Worm (Caenorhabditis elegans) whole organism, mixed stage, embryonic: ENCODE data around the gene srp-2.

Experiments used
- M03D4.4 ChIP-seq: sonication (generic microtip); optimal IDR thresholded peaks from 2 replicates; lab custom pipeline; 2017; ENCODE audit warnings: mild to moderate bottlenecking, missing genetic modification characterization, missing compliant biosample characterization
- bed-3 ChIP-seq: fragments of 200-800 bp; sonication (Bioruptor generic); optimal IDR thresholded peaks from 3 replicates; lab custom pipeline; 2018; ENCODE audit warnings: mild to moderate bottlenecking, missing genetic modification characterization, moderate library complexity, missing compliant biosample characterization
- blmp-1 ChIP-seq: fragments of 150-350 bp; optimal IDR thresholded peaks from 2 replicates; lab custom pipeline; 2014; ENCODE audit warnings: missing biosample characterization, missing genetic modification characterization
- ceh-39 ChIP-seq: fragments of 150-350 bp; optimal IDR thresholded peaks from 2 replicates; lab custom pipeline; 2014; ENCODE audit warnings: missing biosample characterization, missing genetic modification characterization
- ceh-43 ChIP-seq: fragments of 200-800 bp; sonication (Bioruptor generic); optimal IDR thresholded peaks from 2 replicates; lab custom pipeline; 2018; ENCODE audit warnings: mild to moderate bottlenecking, missing genetic modification characterization, moderate library complexity, missing compliant biosample characterization
- ces-1 ChIP-seq: fragments of 150-350 bp; optimal IDR thresholded peaks from 2 replicates; lab custom pipeline; 2014; ENCODE audit warnings: missing biosample characterization, missing genetic modification reagents, missing genetic modification characterization
- cnd-1 ChIP-seq: fragments of 200-800 bp; sonication (Bioruptor generic); optimal IDR thresholded peaks from 2 replicates; lab custom pipeline; 2018; ENCODE audit warnings: mild to moderate bottlenecking, missing genetic modification characterization, missing compliant biosample characterization
- drap-1 ChIP-seq: fragments of 200-800 bp; sonication (Bioruptor generic); optimal IDR thresholded peaks from 3 replicates; lab custom pipeline; 2018; ENCODE audit warnings: mild to moderate bottlenecking, missing genetic modification characterization, missing compliant biosample characterization
- flh-1 ChIP-seq: fragments of 200-800 bp; sonication (Bioruptor generic); optimal IDR thresholded peaks from 2 replicates; lab custom pipeline; 2018; ENCODE audit warnings: mild to moderate bottlenecking, missing genetic modification characterization, moderate library complexity, missing compliant biosample characterization
- ham-2 ChIP-seq: fragments of 200-800 bp; sonication (Bioruptor generic); optimal IDR thresholded peaks from 2 replicates; lab custom pipeline; 2018; ENCODE audit warnings: mild to moderate bottlenecking, missing genetic modification characterization, missing compliant biosample characterization
- hlh-1 ChIP-seq: fragments of 150-350 bp; optimal IDR thresholded peaks from 2 replicates; lab custom pipeline; 2014; ENCODE audit warnings: missing biosample characterization, missing genetic modification reagents, missing genetic modification characterization
- lin-13 ChIP-seq: fragments of 150-350 bp; optimal IDR thresholded peaks from 2 replicates; lab custom pipeline; 2014; ENCODE audit warnings: missing biosample characterization, missing genetic modification characterization
- lin-32 ChIP-seq: fragments of 200-800 bp; sonication (Bioruptor generic); optimal IDR thresholded peaks from 2 replicates; lab custom pipeline; 2018; ENCODE audit warnings: mild to moderate bottlenecking, missing genetic modification characterization, missing compliant biosample characterization
- lsy-2 ChIP-seq: fragments of 150-350 bp; optimal IDR thresholded peaks from 2 replicates; lab custom pipeline; 2014; ENCODE audit warnings: missing biosample characterization, missing genetic modification characterization
- mab-5 ChIP-seq: fragments of 150-350 bp; optimal IDR thresholded peaks from 2 replicates; lab custom pipeline; 2014; ENCODE audit warnings: missing biosample characterization, missing genetic modification characterization
- mep-1 ChIP-seq: fragments of 150-350 bp; optimal IDR thresholded peaks from 2 replicates; lab custom pipeline; 2017; ENCODE audit warnings: missing biosample characterization, missing genetic modification reagents, missing genetic modification characterization, inconsistent platforms
- mls-2 ChIP-seq: sonication (generic microtip); optimal IDR thresholded peaks from 2 replicates; lab custom pipeline; 2016; ENCODE audit warnings: mild to moderate bottlenecking, missing genetic modification characterization, moderate library complexity, missing compliant biosample characterization
- nhr-2 ChIP-seq: fragments of 150-350 bp; optimal IDR thresholded peaks from 2 replicates; lab custom pipeline; 2014; ENCODE audit warnings: missing biosample characterization, missing genetic modification characterization
- nhr-237 ChIP-seq: fragments of 150-350 bp; optimal IDR thresholded peaks from 2 replicates; lab custom pipeline; 2014; ENCODE audit warnings: missing biosample characterization, missing genetic modification characterization
- nhr-28 ChIP-seq: fragments of 150-350 bp; optimal IDR thresholded peaks from 2 replicates; lab custom pipeline; 2014; ENCODE audit warnings: missing biosample characterization, missing genetic modification characterization
- nhr-76 ChIP-seq: sonication (generic microtip); optimal IDR thresholded peaks from 2 replicates; lab custom pipeline; 2017; ENCODE audit warnings: missing biosample characterization, missing genetic modification characterization
- pha-4 ChIP-seq: fragments of 150-350 bp; optimal IDR thresholded peaks from 2 replicates; lab custom pipeline; 2018; ENCODE audit warnings: missing biosample characterization, missing genetic modification reagents, missing genetic modification characterization
- sem-2 ChIP-seq: fragments of 200-800 bp; sonication (Bioruptor generic); optimal IDR thresholded peaks from 2 replicates; lab custom pipeline; 2018; ENCODE audit warnings: mild to moderate bottlenecking, missing genetic modification characterization, missing compliant biosample characterization
- snpc-4 ChIP-seq: fragments of 150-350 bp; optimal IDR thresholded peaks from 2 replicates; lab custom pipeline; 2014; ENCODE audit warnings: missing biosample characterization, missing genetic modification characterization
- sptf-1 ChIP-seq: sonication (generic microtip); optimal IDR thresholded peaks from 2 replicates; lab custom pipeline; 2017; ENCODE audit warnings: mild to moderate bottlenecking, missing genetic modification characterization, moderate library complexity, missing compliant biosample characterization
- tbx-8 ChIP-seq: fragments of 200-800 bp; sonication (Bioruptor generic); optimal IDR thresholded peaks from 2 replicates; lab custom pipeline; 2018; ENCODE audit warnings: mild to moderate bottlenecking, missing genetic modification characterization, moderate library complexity, missing compliant biosample characterization
- unc-120 ChIP-seq: sonication (generic microtip); optimal IDR thresholded peaks from 2 replicates; lab custom pipeline; 2017; ENCODE audit warnings: missing genetic modification characterization, missing compliant biosample characterization; ENCODE audit not compliant: poor library complexity, severe bottlenecking
- unc-39 ChIP-seq: fragments of 150-350 bp; optimal IDR thresholded peaks from 2 replicates; lab custom pipeline; 2014; ENCODE audit warnings: missing biosample characterization, missing genetic modification characterization
- unc-62 ChIP-seq: fragments of 150-350 bp; optimal IDR thresholded peaks from 2 replicates; lab custom pipeline; 2014; ENCODE audit warnings: missing biosample characterization, missing genetic modification reagents, missing genetic modification characterization
- zip-8 ChIP-seq: fragments of 150-350 bp; optimal IDR thresholded peaks from 2 replicates; lab custom pipeline; 2014; ENCODE audit warnings: missing biosample characterization, missing genetic modification characterization
- ztf-11 ChIP-seq: fragments of 150-350 bp; optimal IDR thresholded peaks from 2 replicates; lab custom pipeline; 2014; ENCODE audit warnings: missing biosample characterization, missing genetic modification characterization

srp-2 gene

ce11 chrV:731330-731729 lies 31.1 kb upstream of the srp-2 start:
- TF ChIP-seq hlh-1 (tag; lab: Kevin White, UChicago) (peak; percentile 98), nhr-2 (tag; lab: Kevin White, UChicago) (peak; percentile 89), M03D4.4 (peak; percentile 41), unc-62 (GFP tag; lab: Kevin White, UChicago) (peak; percentile 87), lsy-2 (no peak), unc-120 (tag; lab: Kevin White, UChicago) (peak; percentile 91), blmp-1 (tag; lab: Kevin White, UChicago) (no peak), drap-1 (GFP tag; lab: Kevin White, UChicago) (peak; percentile 11), cnd-1 (tag; lab: Kevin White, UChicago) (no peak)

DNA sequence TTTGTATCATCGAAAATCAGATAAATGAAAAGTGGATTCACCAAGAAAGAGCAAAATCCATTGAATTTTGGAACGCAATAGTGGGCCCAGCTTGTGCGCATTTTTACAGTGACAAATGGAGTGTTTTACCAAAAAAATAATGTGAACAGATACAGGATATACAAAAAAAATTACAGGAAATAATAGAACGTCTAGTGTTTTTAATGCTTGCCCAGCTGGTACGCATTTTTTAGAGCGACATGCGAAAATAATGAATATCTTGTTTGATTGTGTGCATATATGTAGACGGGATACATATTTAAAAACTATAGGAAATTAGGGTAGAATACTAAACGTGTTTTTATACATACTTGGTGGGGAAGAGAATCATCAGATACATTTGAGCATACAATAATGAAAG lies 26.3 kb upstream of the srp-2 start, which contains the start of gene srj-25:
Gene srj-25 (minus strand): TSS at position 101 of the 400 bp plus-strand sequence.
- TF ChIP-seq pha-4 (tag; lab: Kevin White, UChicago) (no peak), lin-13 (no peak), zip-8 (no peak), nhr-76 (no peak), ces-1 (GFP tag; lab: Kevin White, UChicago) (no peak), lsy-2 (no peak), ceh-39 (no peak), hlh-1 (tag; lab: Kevin White, UChicago) (no peak), M03D4.4 (no peak), unc-120 (tag; lab: Kevin White, UChicago) (no peak), bed-3 (no peak), blmp-1 (tag; lab: Kevin White, UChicago) (no peak), flh-1 (GFP tag; lab: Kevin White, UChicago) (no peak), mep-1 (tag; lab: Kevin White, UChicago) (no peak)

DNA sequence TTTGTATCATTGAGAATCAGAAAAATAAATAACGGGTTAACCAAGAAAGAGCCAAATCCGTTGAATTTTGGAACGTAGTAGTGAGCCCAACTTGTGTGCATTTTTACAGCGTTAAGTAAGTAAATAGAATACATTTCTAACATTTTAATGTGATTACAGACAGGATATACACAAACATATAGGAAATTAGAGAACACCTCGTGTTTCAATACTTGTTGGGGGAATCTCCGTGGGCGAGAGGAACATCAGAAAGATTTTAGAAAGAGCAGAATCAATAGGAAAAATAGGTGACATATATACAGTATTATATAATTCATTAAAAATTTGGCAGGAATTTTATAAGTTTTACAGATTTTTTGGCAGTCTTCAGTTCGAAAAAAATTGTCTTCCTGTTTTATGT lies 23.7 kb upstream of the srp-2 start, which contains the start of gene srj-24:
Gene srj-24 (minus strand): TSS at position 101 of the 400 bp plus-strand sequence.
- no peak for TF ChIP-seq tbx-8 (GFP tag; lab: Kevin White, UChicago)
- TF ChIP-seq nhr-28: no peak
- TF ChIP-seq lsy-2: no peak
- TF ChIP-seq M03D4.4: no peak
- TF ChIP-seq nhr-237 (tag; lab: Kevin White, UChicago): no peak
- TF ChIP-seq snpc-4 (tag; lab: Kevin White, UChicago): no peak
- TF ChIP-seq lin-32 (GFP tag; lab: Kevin White, UChicago): no peak
- TF ChIP-seq, all 35 proteins: peak for 0

- no peak for TF ChIP-seq M03D4.4
- no peak for TF ChIP-seq mab-5 (tag; lab: Kevin White, UChicago)
- no peak for TF ChIP-seq lsy-2
- TF ChIP-seq, all 35 proteins: peak for 0
Observed at ce11 chrV:741820-742219, 20.6 kb upstream of the srp-2 start, which contains the start of gene C05E4.7. C05E4.7 (plus strand) TSS chrV:742120.

ce11 chrV:743348-743747 lies 19.1 kb upstream of the srp-2 start, which contains the start of gene str-134:
str-134 (plus strand) TSS chrV:743648.
- no peak for TF ChIP-seq pha-4 (tag; lab: Kevin White, UChicago)
- TF ChIP-seq lin-32 (GFP tag; lab: Kevin White, UChicago): no peak
- no peak for TF ChIP-seq mep-1 (tag; lab: Kevin White, UChicago)
- TF ChIP-seq sem-2 (GFP tag; lab: Kevin White, UChicago): no peak
- no peak for TF ChIP-seq unc-120 (tag; lab: Kevin White, UChicago)
- no peak for TF ChIP-seq mls-2 (tag; lab: Kevin White, UChicago)
- TF ChIP-seq cnd-1 (tag; lab: Kevin White, UChicago): no peak
- TF ChIP-seq unc-39 (tag; lab: Kevin White, UChicago): no peak
- no peak for TF ChIP-seq drap-1 (GFP tag; lab: Kevin White, UChicago)
- TF ChIP-seq, all 35 proteins: peak for 0

DNA sequence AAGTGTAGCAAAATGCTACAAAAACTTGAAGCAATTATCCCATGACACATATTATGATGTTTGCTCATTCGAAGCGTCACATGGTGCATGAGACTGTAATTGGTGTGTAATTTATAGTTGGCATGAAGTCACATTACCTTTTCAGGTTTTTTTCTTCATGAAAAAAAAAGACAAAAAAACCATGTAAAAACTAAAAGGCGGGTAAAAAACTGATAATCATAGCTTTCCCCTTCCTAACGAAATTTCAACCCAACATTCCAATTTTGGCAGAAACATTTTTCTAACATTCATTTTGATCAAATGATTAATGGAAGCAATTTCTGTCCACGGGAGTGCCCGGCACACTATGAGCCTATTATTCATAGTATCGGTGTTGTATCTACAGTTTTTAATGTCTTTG lies 14.4 kb upstream of the srp-2 start, which contains the start of gene sri-4:
Gene sri-4 (plus strand): TSS at position 301 of the 400 bp plus-strand sequence.
- no peak for TF ChIP-seq zip-8
- TF ChIP-seq sem-2 (GFP tag; lab: Kevin White, UChicago): no peak
- TF ChIP-seq lin-32 (GFP tag; lab: Kevin White, UChicago): no peak
- no peak for TF ChIP-seq blmp-1 (tag; lab: Kevin White, UChicago)
- no peak for TF ChIP-seq pha-4 (tag; lab: Kevin White, UChicago)
- TF ChIP-seq ham-2 (GFP tag; lab: Kevin White, UChicago): no peak
- no peak for TF ChIP-seq ces-1 (GFP tag; lab: Kevin White, UChicago)
- no peak for TF ChIP-seq tbx-8 (GFP tag; lab: Kevin White, UChicago)
- no peak for TF ChIP-seq sptf-1 (tag; lab: Kevin White, UChicago)
- TF ChIP-seq mep-1 (tag; lab: Kevin White, UChicago): no peak
- no peak for TF ChIP-seq ceh-43 (GFP tag; lab: Kevin White, UChicago)
- no peak for TF ChIP-seq unc-39 (tag; lab: Kevin White, UChicago)
- TF ChIP-seq mls-2 (tag; lab: Kevin White, UChicago): no peak
- no peak for TF ChIP-seq flh-1 (GFP tag; lab: Kevin White, UChicago)
- TF ChIP-seq ztf-11 (tag; lab: Kevin White, UChicago): no peak
- TF ChIP-seq lin-13: no peak
- TF ChIP-seq nhr-237 (tag; lab: Kevin White, UChicago): no peak
- no peak for TF ChIP-seq mab-5 (tag; lab: Kevin White, UChicago)
